Worm (Caenorhabditis elegans) whole organism, early embryonic: Measurements from ENCODE around the gene srlf-15.

Experiments used
- ama-1 ChIP-seq: fragments of 150-350 bp; optimal IDR thresholded peaks from 2 replicates; lab custom pipeline; 2014
- hmbx-1 ChIP-seq: sonication (generic microtip); optimal IDR thresholded peaks from 2 replicates; lab custom pipeline; 2016; ENCODE audit warnings: mild to moderate bottlenecking, missing genetic modification characterization, missing compliant biosample characterization

ce11 chrII:11020707-11021106 is 15.2 kb upstream of the srlf-15 start:
- no peak for TF ChIP-seq ama-1 (lab: Kevin White, UChicago)
- TF ChIP-seq hmbx-1 (tag; lab: Kevin White, UChicago): no peak
